Worm (Caenorhabditis elegans): ENCODE results near the gene Y56A3A.6.

Gene Y56A3A.6

ce11 chrIII:11920187-11920785 is 41.7 kb upstream of the Y56A3A.6 start, which contains the start of the genes ccf-1 and trap-4 (continued):
- TF ChIP-seq ama-1 (optimal IDR thresholded peaks at IDR 0.05), result no peak
- peak; percentile 6 for TF ChIP-seq swsn-7 (tag; optimal IDR thresholded peaks at IDR 0.05)
- no peak for TF ChIP-seq lin-39 (tag; optimal IDR thresholded peaks at IDR 0.05)
- peak; percentile 32 for TF ChIP-seq tbx-2 (tag; optimal IDR thresholded peaks at IDR 0.05)
- TF ChIP-seq nhr-19 (GFP tag; conservative IDR thresholded peaks at IDR 0.05), result no peak; the same call in 1 of the 2 replicates
- TF ChIP-seq isw-1 (GFP tag; IDR thresholded peaks at IDR 0.05), result peak; percentile 56
- no peak for TF ChIP-seq zip-4 (GFP tag; optimal IDR thresholded peaks at IDR 0.05)
- TF ChIP-seq sox-4 (tag; optimal IDR thresholded peaks at IDR 0.05), result no peak

ce11 chrIII:11918247-11918769 is 39.7 kb upstream of the Y56A3A.6 start, which contains the start of gene znf-593:
TSS of gene znf-593 (minus strand) at chrIII:11918719.
- TF ChIP-seq Y116A8C.19 (tag; optimal IDR thresholded peaks at IDR 0.05; ENCODE audit: borderline replicate concordance) (no peak), nhr-90 (tag; optimal IDR thresholded peaks at IDR 0.05; ENCODE audit: poor library complexity) (peak; percentile 23), mab-9 (GFP tag; IDR thresholded peaks at IDR 0.05) (no peak), egl-27 (tag; optimal IDR thresholded peaks at IDR 0.05) (no peak), snu-23 (GFP tag; optimal IDR thresholded peaks at IDR 0.05) (no peak), zip-4 (GFP tag; optimal IDR thresholded peaks at IDR 0.05) (no peak), mef-2 (tag; optimal IDR thresholded peaks at IDR 0.05) (no peak), rnt-1 (tag; optimal IDR thresholded peaks at IDR 0.05) (peak; percentile 9), mdl-1 (tag; optimal IDR thresholded peaks at IDR 0.05) (no peak), fkh-10 (GFP tag; optimal IDR thresholded peaks at IDR 0.05) (no peak), isw-1 (GFP tag; IDR thresholded peaks at IDR 0.05) (no peak), nhr-28 (tag; optimal IDR thresholded peaks at IDR 0.05) (no peak), sup-37 (GFP tag; optimal IDR thresholded peaks at IDR 0.05) (no peak), dpl-1 (GFP tag; optimal IDR thresholded peaks at IDR 0.05) (peak in 1 of 3 experiments; percentile 0), nhr-20 (tag; optimal IDR thresholded peaks at IDR 0.05) (no peak), nhr-76 (tag; optimal IDR thresholded peaks at IDR 0.05) (no peak), efl-3 (GFP tag; optimal IDR thresholded peaks at IDR 0.05) (no peak), sox-4 (tag; optimal IDR thresholded peaks at IDR 0.05) (no peak), efl-1 (optimal IDR thresholded peaks at IDR 0.05) (no peak), efl-1 (GFP tag; optimal IDR thresholded peaks at IDR 0.05 in 1 of 2) (peak in 1 of 2 experiments; percentile 90), C04F5.9 (tag; optimal IDR thresholded peaks at IDR 0.05) (no peak), dsc-1 (tag; optimal IDR thresholded peaks at IDR 0.05) (no peak), nhr-71 (tag; optimal IDR thresholded peaks at IDR 0.05) (no peak), nhr-85 (tag) (peak; percentile 50), F16B12.6 (tag; optimal IDR thresholded peaks at IDR 0.05) (no peak), pag-3 (tag; optimal IDR thresholded peaks at IDR 0.05; ENCODE audit: borderline replicate concordance, insufficient read depth) (no peak), ceh-88 (GFP tag; IDR thresholded peaks at IDR 0.05) (no peak), grh-1 (GFP tag; IDR thresholded peaks at IDR 0.05) (no peak), elt-3 (tag; optimal IDR thresholded peaks at IDR 0.05) (no peak), snpc-4 (tag; optimal IDR thresholded peaks at IDR 0.05) (no peak), irx-1 (tag; optimal IDR thresholded peaks at IDR 0.05) (peak; percentile 2), fos-1 (tag; optimal IDR thresholded peaks at IDR 0.05) (no peak), fkh-4 (tag; optimal IDR thresholded peaks at IDR 0.05; ENCODE audit: borderline replicate concordance) (no peak), tlp-1 (tag; optimal IDR thresholded peaks at IDR 0.05) (no peak), sptf-1 (tag; optimal IDR thresholded peaks at IDR 0.05) (no peak), C34B4.2 (tag; optimal IDR thresholded peaks at IDR 0.05) (no peak), ceh-63 (GFP tag; optimal IDR thresholded peaks at IDR 0.05) (no peak)

All from whole organism, L1 larva.